Worm (Caenorhabditis elegans): ENCODE data around the gene Y17D7C.6.
A peak's percentile ranks its signal among the peaks of the same experiment; 100 is the strongest.

The Y17D7C.6 gene

ce11 chrV:18705319-18706062 is 4.1 kb upstream of the Y17D7C.6 start:
- TF ChIP-seq dmd-4 (tag; optimal IDR thresholded peaks at IDR 0.05; ENCODE audit: borderline replicate concordance) (peak; percentile 70), tbx-2 (tag; optimal IDR thresholded peaks at IDR 0.05) (no peak), fkh-10 (GFP tag; optimal IDR thresholded peaks at IDR 0.05) (peak; percentile 18)

ce11 chrV:18706063-18706620 is 3.5 kb upstream of the Y17D7C.6 start, which contains the start of gene Y17D7C.1:
Gene Y17D7C.1 (plus strand): TSS chrV:18706570.
- no peak for TF ChIP-seq pat-9 (tag; optimal IDR thresholded peaks at IDR 0.05)
- no peak for TF ChIP-seq ama-1 (optimal IDR thresholded peaks at IDR 0.05)
- no peak for TF ChIP-seq ceh-14 (tag; optimal IDR thresholded peaks at IDR 0.05)
- TF ChIP-seq ceh-22 (tag; optimal IDR thresholded peaks at IDR 0.05) = no peak
- TF ChIP-seq ceh-30 (tag; optimal IDR thresholded peaks at IDR 0.05) = no peak
- TF ChIP-seq dve-1 (tag; optimal IDR thresholded peaks at IDR 0.05) = no peak
- TF ChIP-seq hlh-8 (tag; optimal IDR thresholded peaks at IDR 0.05) = no peak
- no peak for TF ChIP-seq tbx-2 (tag; optimal IDR thresholded peaks at IDR 0.05)
- no peak for TF ChIP-seq nhr-11 (tag; optimal IDR thresholded peaks at IDR 0.05)
- TF ChIP-seq madf-2 (tag; optimal IDR thresholded peaks at IDR 0.05) = no peak
- no peak for TF ChIP-seq hlh-15 (tag; optimal IDR thresholded peaks at IDR 0.05)

- TF ChIP-seq pag-3 (tag; optimal IDR thresholded peaks at IDR 0.05; ENCODE audit: borderline replicate concordance) (no peak), ceh-6 (GFP tag; optimal IDR thresholded peaks at IDR 0.05) (no peak), ceh-18 (tag; optimal IDR thresholded peaks at IDR 0.05) (no peak)
Observed at ce11 chrV:18708015-18708414, 1.6 kb upstream of the Y17D7C.6 start.

- TF ChIP-seq hlh-6 (tag; optimal IDR thresholded peaks at IDR 0.05) = no peak
- TF ChIP-seq K09A11.1 (tag; optimal IDR thresholded peaks at IDR 0.05; ENCODE audit: insufficient read depth) = peak; percentile 16
- peak; percentile 7 for TF ChIP-seq syd-9 (tag; optimal IDR thresholded peaks at IDR 0.05)
- no peak for TF ChIP-seq unc-42 (tag; optimal IDR thresholded peaks at IDR 0.05)
- peak; percentile 39 for TF ChIP-seq ceh-31 (tag; optimal IDR thresholded peaks at IDR 0.05)
- peak; percentile 58 for TF ChIP-seq nfya-1 (tag; optimal IDR thresholded peaks at IDR 0.05)
- peak; percentile 45 for TF ChIP-seq ref-2 (tag; optimal IDR thresholded peaks at IDR 0.05)
- TF ChIP-seq zip-5 (tag; optimal IDR thresholded peaks at IDR 0.05) = peak; percentile 14
- no peak for TF ChIP-seq lim-6 (tag; optimal IDR thresholded peaks at IDR 0.05)
- TF ChIP-seq rnt-1 (tag; optimal IDR thresholded peaks at IDR 0.05) = no peak
- no peak for TF ChIP-seq dve-1 (tag; optimal IDR thresholded peaks at IDR 0.05)
- no peak for TF ChIP-seq pax-1 (tag; optimal IDR thresholded peaks at IDR 0.05)
- TF ChIP-seq ceh-34 (tag; optimal IDR thresholded peaks at IDR 0.05) = no peak
- peak; percentile 12 for TF ChIP-seq ceh-19 (GFP tag; optimal IDR thresholded peaks at IDR 0.05)
- no peak for TF ChIP-seq ceh-6 (GFP tag; optimal IDR thresholded peaks at IDR 0.05)
- no peak for TF ChIP-seq unc-3 (GFP tag; conservative IDR thresholded peaks at IDR 0.05)
- TF ChIP-seq unc-3 (tag; optimal IDR thresholded peaks at IDR 0.05) = peak; percentile 9
- peak; percentile 69 for TF ChIP-seq dmd-4 (tag; optimal IDR thresholded peaks at IDR 0.05; ENCODE audit: borderline replicate concordance)
Observed at ce11 chrV:18710045-18710490, 458 bp downstream of the Y17D7C.6 start.

ce11 chrV:18711362-18711761 is 1.8 kb downstream of the Y17D7C.6 start:
- TF ChIP-seq dve-1 (tag; optimal IDR thresholded peaks at IDR 0.05) = no peak
- no peak for TF ChIP-seq madf-2 (tag; optimal IDR thresholded peaks at IDR 0.05)
- TF ChIP-seq pqm-1 (tag; optimal IDR thresholded peaks at IDR 0.05) = no peak
- no peak for TF ChIP-seq sox-2 (GFP tag; IDR thresholded peaks at IDR 0.05)
- no peak for TF ChIP-seq C08G9.2 (tag; optimal IDR thresholded peaks at IDR 0.05)
- no peak for TF ChIP-seq elt-2 (tag; optimal IDR thresholded peaks at IDR 0.05)
- TF ChIP-seq sox-4 (tag; optimal IDR thresholded peaks at IDR 0.05) = no peak
- TF ChIP-seq mec-3 (tag; optimal IDR thresholded peaks at IDR 0.05; ENCODE audit: borderline replicate concordance) = no peak
- no peak for TF ChIP-seq hlh-6 (tag; optimal IDR thresholded peaks at IDR 0.05)
- no peak for TF ChIP-seq ceh-22 (tag; optimal IDR thresholded peaks at IDR 0.05)
- no peak for TF ChIP-seq lin-11 (tag; optimal IDR thresholded peaks at IDR 0.05)
- no peak for TF ChIP-seq ceh-48 (tag; optimal IDR thresholded peaks at IDR 0.05)
- no peak for TF ChIP-seq F13H6.1 (tag; optimal IDR thresholded peaks at IDR 0.05)
- no peak for TF ChIP-seq ref-2 (tag; optimal IDR thresholded peaks at IDR 0.05)
- no peak for TF ChIP-seq pha-2 (tag; optimal IDR thresholded peaks at IDR 0.05)
- no peak for TF ChIP-seq elt-4 (tag; optimal IDR thresholded peaks at IDR 0.05)
- no peak for TF ChIP-seq unc-3 (GFP tag; conservative IDR thresholded peaks at IDR 0.05)
- TF ChIP-seq unc-3 (tag; optimal IDR thresholded peaks at IDR 0.05) = no peak
- no peak for TF ChIP-seq K09A11.1 (tag; optimal IDR thresholded peaks at IDR 0.05; ENCODE audit: insufficient read depth)
- no peak for TF ChIP-seq eyg-1 (tag; optimal IDR thresholded peaks at IDR 0.05)
- no peak for TF ChIP-seq Y22D7AL.16 (tag; optimal IDR thresholded peaks at IDR 0.05)

Measured in whole organism, late embryonic.